Fruit fly (Drosophila melanogaster) whole organism, embryonic: ENCODE results near the gene CG10674.

ENCODE experiments used
- Bgb ChIP-seq: fragments of 200-800 bp; sonication (Bioruptor generic); IDR thresholded peaks from 2 replicates; pipeline ENCODE4 v1.3.6; 2022; ENCODE audit warnings: missing biosample characterization, missing genetic modification characterization; ENCODE audit not compliant: partially characterized antibody
- CG12744 ChIP-seq: fragments of 200-800 bp; sonication (Bioruptor generic); optimal IDR thresholded peaks from 2 replicates; lab custom pipeline; 2016; ENCODE audit warnings: missing biosample characterization, missing genetic modification characterization
- CG13123 ChIP-seq: fragments of 200-800 bp; sonication (Bioruptor generic); optimal IDR thresholded peaks from 2 replicates; lab custom pipeline; 2016; ENCODE audit warnings: missing biosample characterization, missing genetic modification characterization
- CG14014 ChIP-seq: fragments of 200-800 bp; sonication (Bioruptor generic); IDR thresholded peaks from 2 replicates; pipeline ENCODE4 v1.3.6; 2022; ENCODE audit warnings: missing biosample characterization, missing genetic modification characterization
- CG15514 ChIP-seq: fragments of 200-800 bp; sonication (Bioruptor generic); optimal IDR thresholded peaks from 3 replicates; lab custom pipeline; 2017; ENCODE audit warnings: missing biosample characterization, missing genetic modification characterization, mild to moderate bottlenecking, moderate library complexity, missing genetic modification reagents
- CG16813 ChIP-seq: fragments of 200-800 bp; sonication (Bioruptor generic); IDR thresholded peaks from 3 replicates; pipeline ENCODE4 v1.3.6; 2022; ENCODE audit warnings: missing biosample characterization, missing genetic modification characterization; ENCODE audit not compliant: partially characterized antibody
- CG16815 ChIP-seq: fragments of 200-800 bp; sonication (Bioruptor generic); optimal IDR thresholded peaks from 3 replicates; lab custom pipeline; 2017; ENCODE audit warnings: missing biosample characterization, mild to moderate bottlenecking, missing genetic modification characterization
- CG3995 ChIP-seq: fragments of 200-800 bp; sonication (Bioruptor generic); optimal IDR thresholded peaks from 3 replicates; lab custom pipeline; 2016; ENCODE audit warnings: missing biosample characterization, missing genetic modification characterization
- CG4328 ChIP-seq: fragments of 200-800 bp; sonication (Bioruptor generic); optimal IDR thresholded peaks from 3 replicates; lab custom pipeline; 2017; ENCODE audit warnings: missing biosample characterization, missing genetic modification reagents, missing genetic modification characterization
- CG4360 ChIP-seq: fragments of 200-800 bp; sonication (Bioruptor generic); IDR thresholded peaks from 2 replicates; pipeline ENCODE4 v1.3.6; 2022; ENCODE audit warnings: missing biosample characterization, missing genetic modification characterization
- CG6791 ChIP-seq: fragments of 200-800 bp; sonication (Bioruptor generic); IDR thresholded peaks from 3 replicates; pipeline ENCODE4 v1.3.6; 2022; ENCODE audit warnings: missing biosample characterization, missing genetic modification characterization; ENCODE audit not compliant: partially characterized antibody
- CG7963 ChIP-seq: fragments of 200-800 bp; sonication (Bioruptor generic); IDR thresholded peaks from 3 replicates; pipeline ENCODE4 v1.3.6; 2022; ENCODE audit warnings: missing biosample characterization, missing genetic modification characterization; ENCODE audit not compliant: partially characterized antibody
- CG9797 ChIP-seq: fragments of 200-800 bp; sonication (Bioruptor generic); optimal IDR thresholded peaks from 3 replicates; lab custom pipeline; 2018; ENCODE audit warnings: missing biosample characterization, mild to moderate bottlenecking, missing genetic modification characterization
- Chrac-16 ChIP-seq: fragments of 200-800 bp; sonication (Bioruptor generic); optimal IDR thresholded peaks from 3 replicates; lab custom pipeline; 2016; ENCODE audit warnings: missing biosample characterization, missing genetic modification characterization
- CkIIα-i1 ChIP-seq: fragments of 200-800 bp; sonication (Bioruptor generic); IDR thresholded peaks from 2 replicates; pipeline ENCODE4 v1.3.6; 2022; ENCODE audit warnings: missing biosample characterization, missing genetic modification characterization
- D19A ChIP-seq: fragments of 200-800 bp; optimal IDR thresholded peaks from 3 replicates; lab custom pipeline; 2019; ENCODE audit warnings: missing biosample characterization, mild to moderate bottlenecking, missing genetic modification characterization, moderate library complexity
- Dek ChIP-seq: fragments of 200-800 bp; sonication (Bioruptor generic); optimal IDR thresholded peaks from 3 replicates; lab custom pipeline; 2019; ENCODE audit warnings: missing biosample characterization, mild to moderate bottlenecking, missing genetic modification characterization, moderate library complexity
- Dll ChIP-seq: fragments of 200-800 bp; sonication (Bioruptor generic); IDR thresholded peaks from 4 replicates; pipeline ENCODE4 v1.3.6; 2022; ENCODE audit warnings: missing biosample characterization, missing genetic modification characterization; ENCODE audit not compliant: partially characterized antibody
- Dp ChIP-seq: fragments of 200-800 bp; sonication (Bioruptor generic); optimal IDR thresholded peaks from 2 replicates; lab custom pipeline; 2018; ENCODE audit warnings: missing biosample characterization, mild to moderate bottlenecking, missing genetic modification characterization, moderate library complexity
- HHEX ChIP-seq: fragments of 200-800 bp; sonication (Bioruptor generic); optimal IDR thresholded peaks from 3 replicates; lab custom pipeline; 2017; ENCODE audit warnings: missing biosample characterization, mild to moderate bottlenecking, missing genetic modification characterization, missing genetic modification reagents
- HmgZ ChIP-seq: fragments of 200-800 bp; sonication (Bioruptor generic); optimal IDR thresholded peaks from 2 replicates; lab custom pipeline; 2018; ENCODE audit warnings: missing biosample characterization, mild to moderate bottlenecking, missing genetic modification characterization
- Myb ChIP-seq: fragments of 200-800 bp; sonication (Bioruptor generic); optimal IDR thresholded peaks from 2 replicates; lab custom pipeline; 2016; ENCODE audit warnings: missing biosample characterization, missing genetic modification characterization
- Optix ChIP-seq: fragments of 200-800 bp; sonication (Bioruptor generic); IDR thresholded peaks from 3 replicates; pipeline ENCODE4 v1.3.6; 2022; ENCODE audit warnings: missing biosample characterization, missing genetic modification characterization
- Pdp1 ChIP-seq, 2 experiments: fragments of 200-800 bp; sonication (Bioruptor generic); optimal IDR thresholded peaks; 3 replicates each; lab custom pipeline; 2016; ENCODE audit warnings: missing biosample characterization in 2 of 2, missing genetic modification characterization in 2 of 2, mild to moderate bottlenecking in 1 of 2, moderate library complexity in 1 of 2
- Scr ChIP-seq: fragments of 200-800 bp; sonication (Bioruptor generic); IDR thresholded peaks from 2 replicates; pipeline ENCODE4 v1.3.6; 2022; ENCODE audit warnings: missing biosample characterization, missing genetic modification characterization; ENCODE audit not compliant: partially characterized antibody
- caup ChIP-seq: fragments of 200-800 bp; sonication (Bioruptor generic); optimal IDR thresholded peaks from 3 replicates; lab custom pipeline; 2017; ENCODE audit warnings: missing biosample characterization, mild to moderate bottlenecking, missing genetic modification characterization, moderate library complexity; ENCODE audit not compliant: severe bottlenecking
- dan ChIP-seq: fragments of 200-800 bp; sonication (Bioruptor generic); IDR thresholded peaks from 2 replicates; pipeline ENCODE4 v1.3.6; 2022; ENCODE audit warnings: missing biosample characterization, missing genetic modification characterization
- dysf ChIP-seq: fragments of 200-800 bp; sonication (Bioruptor generic); IDR thresholded peaks from 3 replicates; pipeline ENCODE4 v1.3.6; 2022; ENCODE audit warnings: missing biosample characterization, missing genetic modification characterization
- ems ChIP-seq: fragments of 200-800 bp; sonication (Bioruptor generic); optimal IDR thresholded peaks from 3 replicates; lab custom pipeline; 2016; ENCODE audit warnings: missing biosample characterization, missing genetic modification characterization
- grau ChIP-seq: fragments of 200-800 bp; optimal IDR thresholded peaks from 3 replicates; lab custom pipeline; 2019; ENCODE audit warnings: missing biosample characterization, mild to moderate bottlenecking, missing genetic modification characterization, moderate library complexity
- gro ChIP-seq: fragments of 200-800 bp; sonication (Bioruptor generic); optimal IDR thresholded peaks from 2 replicates; lab custom pipeline; 2016; ENCODE audit warnings: missing biosample characterization, missing genetic modification characterization
- h ChIP-seq: fragments of >200 bp; optimal IDR thresholded peaks from 2 replicates; lab custom pipeline; 2017
- kah ChIP-seq: fragments of 200-800 bp; sonication (Bioruptor generic); optimal IDR thresholded peaks from 2 replicates; lab custom pipeline; 2018; ENCODE audit warnings: missing biosample characterization, mild to moderate bottlenecking, missing genetic modification characterization
- lbe ChIP-seq: fragments of 200-800 bp; sonication (Bioruptor generic); optimal IDR thresholded peaks from 2 replicates; lab custom pipeline; 2016; ENCODE audit warnings: missing biosample characterization, mild to moderate bottlenecking, missing genetic modification characterization
- mld ChIP-seq: fragments of 200-800 bp; sonication (Bioruptor generic); IDR thresholded peaks from 3 replicates; pipeline ENCODE4 v1.3.6; 2022; ENCODE audit warnings: missing biosample characterization, missing genetic modification characterization; ENCODE audit not compliant: partially characterized antibody
- oc ChIP-seq: fragments of 200-800 bp; sonication (Bioruptor generic); optimal IDR thresholded peaks from 2 replicates; lab custom pipeline; 2018; ENCODE audit warnings: missing biosample characterization, mild to moderate bottlenecking, missing genetic modification characterization, moderate library complexity
- onecut ChIP-seq: fragments of 200-800 bp; sonication (Bioruptor generic); IDR thresholded peaks from 2 replicates; pipeline ENCODE4 v1.3.6; 2022; ENCODE audit warnings: missing biosample characterization, missing genetic modification characterization
- otp ChIP-seq: fragments of 200-800 bp; sonication (Bioruptor generic); IDR thresholded peaks from 3 replicates; pipeline ENCODE4, ENCODE4 v1.3.6; 2022; ENCODE audit warnings: missing biosample characterization, missing genetic modification characterization
- salm ChIP-seq: fragments of 200-800 bp; sonication (Bioruptor generic); optimal IDR thresholded peaks from 2 replicates; lab custom pipeline; 2018; ENCODE audit warnings: missing biosample characterization, mild to moderate bottlenecking, missing genetic modification characterization
- sna ChIP-seq: fragments of 200-800 bp; sonication (Bioruptor generic); IDR thresholded peaks from 2 replicates; pipeline ENCODE4 v1.3.6; 2022; ENCODE audit warnings: missing biosample characterization, missing genetic modification characterization; ENCODE audit not compliant: partially characterized antibody
- stwl ChIP-seq: fragments of 200-800 bp; sonication (Bioruptor generic); optimal IDR thresholded peaks from 3 replicates; lab custom pipeline; 2018; ENCODE audit warnings: missing biosample characterization, mild to moderate bottlenecking, missing genetic modification characterization, moderate library complexity
- tll ChIP-seq, 2 experiments: fragments of 200-800 bp in 1 of 2; fragments of >200 bp in 1 of 2; sonication (Bioruptor generic) in 1 of 2; optimal IDR thresholded peaks; 2 replicates each; lab custom pipeline; 2017 to 2019; ENCODE audit warnings: missing biosample characterization in 2 of 2, missing genetic modification characterization in 2 of 2, mild to moderate bottlenecking in 1 of 2, moderate library complexity in 1 of 2
- tna ChIP-seq: fragments of 200-800 bp; sonication (Bioruptor generic); IDR thresholded peaks from 2 replicates; pipeline ENCODE4 v1.3.6; 2022; ENCODE audit warnings: missing biosample characterization, missing genetic modification characterization; ENCODE audit not compliant: partially characterized antibody
- trem ChIP-seq: fragments of 200-800 bp; optimal IDR thresholded peaks from 3 replicates; lab custom pipeline; 2019; ENCODE audit warnings: missing biosample characterization, mild to moderate bottlenecking, missing genetic modification characterization, moderate library complexity
- trh ChIP-seq: fragments of 200-800 bp; sonication (Bioruptor generic); optimal IDR thresholded peaks from 2 replicates; lab custom pipeline; 2016; ENCODE audit warnings: missing biosample characterization, missing genetic modification characterization
- ttk ChIP-seq: fragments of 200-800 bp; sonication (Bioruptor generic); IDR thresholded peaks from 2 replicates; pipeline ENCODE4 v2.1.2; 2022; ENCODE audit warnings: missing biosample characterization, missing genetic modification characterization
- vfl ChIP-seq: fragments of 200-800 bp; sonication (Bioruptor generic); optimal IDR thresholded peaks from 2 replicates; lab custom pipeline; 2016; ENCODE audit warnings: missing biosample characterization, missing genetic modification characterization
- zen2 ChIP-seq: fragments of 200-800 bp; sonication (Bioruptor generic); IDR thresholded peaks from 3 replicates; pipeline ENCODE4 v1.3.6; 2022; ENCODE audit warnings: missing biosample characterization, missing genetic modification characterization; ENCODE audit not compliant: partially characterized antibody

CG10674 gene

dm6 chr3L:5133704-5134430 lies 2.2 kb downstream of the CG10674 start, which contains the start of gene Yod1 (continued):
- TF ChIP-seq otp = no peak
- TF ChIP-seq ems (GFP tag; lab: Kevin White, UChicago) = no peak
- no peak for TF ChIP-seq caup (GFP tag; lab: Kevin White, UChicago)
- peak; percentile 21 for TF ChIP-seq lbe
- peak; percentile 98 for TF ChIP-seq trem (tag; lab: Kevin White, UChicago)
- no peak for TF ChIP-seq vfl (GFP tag; lab: Kevin White, UChicago)
- TF ChIP-seq CG16813 (GFP tag; lab: Robert Waterston, UW) = peak; percentile 64
- peak; percentile 97 for TF ChIP-seq stwl (tag; lab: Kevin White, UChicago)
- TF ChIP-seq D19A (tag; lab: Kevin White, UChicago) = no peak
- TF ChIP-seq CG6791 (GFP tag; lab: Robert Waterston, UW) = peak; percentile 82
- TF ChIP-seq Dll (GFP tag; lab: Robert Waterston, UW) = peak; percentile 81; the same call in 3 of the 4 replicates
- no peak for TF ChIP-seq trh (GFP tag; lab: Kevin White, UChicago)
- TF ChIP-seq CG12744 (GFP tag; lab: Kevin White, UChicago) = no peak
- TF ChIP-seq grau (tag; lab: Kevin White, UChicago) = no peak
- no peak for TF ChIP-seq salm (tag; lab: Kevin White, UChicago)
- TF ChIP-seq zen2 (GFP tag; lab: Robert Waterston, UW) = peak; percentile 45; the same call in 1 of the 3 replicates
- no peak for TF ChIP-seq tll (GFP tag; optimal IDR thresholded peaks at IDR 0.05; lab: Kevin White, UChicago)
- TF ChIP-seq mld (GFP tag; lab: Robert Waterston, UW) = peak; percentile 50; the same call in 2 of the 3 replicates
- peak; percentile 77 for TF ChIP-seq sna (GFP tag; lab: Robert Waterston, UW)
- peak in 1 of 2 experiments; percentile 67 for TF ChIP-seq Pdp1 (GFP tag; optimal IDR thresholded peaks at IDR 0.05; lab: Kevin White, UChicago)
- TF ChIP-seq CG3995 (GFP tag; lab: Kevin White, UChicago) = no peak
- no peak for TF ChIP-seq dysf
- TF ChIP-seq dan (GFP tag; lab: Robert Waterston, UW) = no peak
- peak; percentile 42; the same call in 1 of the 2 replicates for TF ChIP-seq CG4360 (GFP tag; lab: Robert Waterston, UW)
- no peak for TF ChIP-seq CG14014 (GFP tag; lab: Robert Waterston, UW)
- no peak for TF ChIP-seq ttk (GFP tag; lab: Robert Waterston, UW)
- peak; percentile 30 for TF ChIP-seq CG9797 (GFP tag; lab: Kevin White, UChicago)
- peak; percentile 76; the same call in 1 of the 2 replicates for TF ChIP-seq Bgb
- TF ChIP-seq Myb (GFP tag; lab: Kevin White, UChicago) = peak; percentile 86
- peak; percentile 67 for TF ChIP-seq Scr (GFP tag; lab: Robert Waterston, UW)
- TF ChIP-seq CG15514 (GFP tag; lab: Kevin White, UChicago) = peak; percentile 64
- no peak for TF ChIP-seq h (lab: Kevin White, UChicago)
- no peak for TF ChIP-seq CG4328 (GFP tag; lab: Kevin White, UChicago)
- TF ChIP-seq Chrac-16 (GFP tag; lab: Kevin White, UChicago) = no peak
- no peak for TF ChIP-seq CG16815 (GFP tag; lab: Kevin White, UChicago)
- TF ChIP-seq Dp (GFP tag; lab: Kevin White, UChicago) = peak; percentile 96
- 0 out of 2 replicates have a peak, but pooled peaks have one; percentile 23 for TF ChIP-seq onecut (GFP tag; lab: Robert Waterston, UW)
- TF ChIP-seq gro = no peak
- TF ChIP-seq CG13123 (GFP tag; lab: Kevin White, UChicago) = no peak
- TF ChIP-seq oc (tag; lab: Kevin White, UChicago) = no peak
- peak; percentile 73 for TF ChIP-seq CG7963 (GFP tag; lab: Robert Waterston, UW)
- TF ChIP-seq kah (GFP tag; lab: Kevin White, UChicago) = no peak
- TF ChIP-seq Optix = no peak
- TF ChIP-seq Dek (tag; lab: Kevin White, UChicago) = peak; percentile 2
- no peak for TF ChIP-seq CkIIα-i1 (GFP tag; lab: Robert Waterston, UW)
- peak; percentile 70 for TF ChIP-seq tna
- TF ChIP-seq HmgZ (tag; lab: Kevin White, UChicago) = peak; percentile 25
- no peak for TF ChIP-seq HHEX (GFP tag; lab: Kevin White, UChicago)
